Fruit fly (Drosophila melanogaster): Measurements from ENCODE around the gene CG13014.

The CG13014 gene

DNA sequence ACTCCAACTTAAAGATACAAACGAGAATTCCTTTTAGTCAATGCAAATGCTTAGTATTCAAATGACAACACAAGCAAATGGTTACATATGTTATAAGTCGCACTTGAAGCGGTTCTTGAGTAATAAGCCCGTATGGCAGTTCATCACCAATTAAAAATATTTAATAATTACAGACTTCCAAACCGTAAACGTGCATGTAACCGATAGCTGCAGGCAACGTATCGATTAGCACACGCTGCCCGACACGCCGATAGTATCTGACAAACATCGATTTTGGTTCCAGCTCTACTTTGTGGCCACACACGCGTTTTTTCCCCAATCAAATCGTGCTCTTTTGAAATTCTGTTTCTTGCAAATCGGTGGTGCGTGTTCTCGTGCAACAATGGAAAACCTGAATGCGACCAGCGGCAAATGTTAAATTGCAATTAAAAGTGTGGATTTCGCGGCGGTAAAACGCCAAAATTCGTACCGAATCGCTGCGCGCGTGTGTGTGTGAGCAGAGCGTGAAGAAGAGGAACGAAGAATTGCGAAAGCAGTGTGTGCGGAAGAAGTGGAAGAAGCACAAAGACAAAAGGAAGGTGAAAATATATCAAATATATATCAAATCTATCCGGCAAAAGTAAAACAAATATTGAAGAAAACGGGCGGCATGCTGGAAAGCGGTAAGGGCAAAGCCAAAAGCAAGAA lies 11.4 kb downstream of the CG13014 start, which contains the start of the genes CG9784 and Nup153 (continued):
- TF ChIP-seq CG4854 (GFP tag; optimal IDR thresholded peaks at IDR 0.05) (no peak), usp (GFP tag; optimal IDR thresholded peaks at IDR 0.05) (no peak), Stat92E (GFP tag; optimal IDR thresholded peaks at IDR 0.05) (no peak), Jarid2 (GFP tag; optimal IDR thresholded peaks at IDR 0.05) (no peak), Myb (GFP tag; optimal IDR thresholded peaks at IDR 0.05) (no peak), luna (GFP tag; optimal IDR thresholded peaks at IDR 0.05) (no peak), fd64A (GFP tag; optimal IDR thresholded peaks at IDR 0.05) (no peak), CG14050 (GFP tag; IDR thresholded peaks at IDR 0.05) (no peak), CG4282 (GFP tag; optimal IDR thresholded peaks at IDR 0.05) (no peak), CG14014 (GFP tag; IDR thresholded peaks at IDR 0.05) (no peak), CG2875 (GFP tag; optimal IDR thresholded peaks at IDR 0.05) (no peak), sc (optimal IDR thresholded peaks at IDR 0.05) (no peak), sc (GFP tag; optimal IDR thresholded peaks at IDR 0.05) (no peak), CoRest (tag; optimal IDR thresholded peaks at IDR 0.05) (no peak), Hand (GFP tag; optimal IDR thresholded peaks at IDR 0.05) (no peak), CG14965 (GFP tag; optimal IDR thresholded peaks at IDR 0.05; ENCODE audit: borderline replicate concordance) (no peak), amos (GFP tag; IDR thresholded peaks at IDR 0.05; ENCODE audit: partially characterized antibody) (peak; percentile 98), Fer2 (tag; optimal IDR thresholded peaks at IDR 0.05) (no peak), ems (GFP tag; optimal IDR thresholded peaks at IDR 0.05) (no peak), CG16815 (GFP tag; optimal IDR thresholded peaks at IDR 0.05) (no peak), zen2 (GFP tag; IDR thresholded peaks at IDR 0.05; ENCODE audit: partially characterized antibody) (peak; percentile 94), Mes4 (GFP tag; optimal IDR thresholded peaks at IDR 0.05) (no peak), trh (GFP tag; optimal IDR thresholded peaks at IDR 0.05) (no peak), CG13624 (GFP tag; optimal IDR thresholded peaks at IDR 0.05) (no peak), dm (GFP tag; optimal IDR thresholded peaks at IDR 0.05) (peak; percentile 79), jumu (GFP tag; optimal IDR thresholded peaks at IDR 0.05) (no peak), CG6791 (GFP tag; IDR thresholded peaks at IDR 0.05; ENCODE audit: partially characterized antibody) (peak; percentile 98), insv (GFP tag; optimal IDR thresholded peaks at IDR 0.05) (no peak), CG30431 (GFP tag; optimal IDR thresholded peaks at IDR 0.05) (no peak), tgo (GFP tag; IDR thresholded peaks at IDR 0.05) (no peak), unpg (GFP tag; optimal IDR thresholded peaks at IDR 0.05) (no peak), Ada2b (GFP tag; IDR thresholded peaks at IDR 0.05) (no peak), Mrtf (GFP tag; IDR thresholded peaks at IDR 0.05) (no peak), Ets65A (GFP tag) (peak; percentile 41), CG11456 (GFP tag; IDR thresholded peaks at IDR 0.05) (no peak), CG15011 (GFP tag; optimal IDR thresholded peaks at IDR 0.05) (no peak), CG7745 (tag; optimal IDR thresholded peaks at IDR 0.05) (no peak), rib (GFP tag; IDR thresholded peaks at IDR 0.05) (peak; percentile 51), CG12236 (GFP tag; optimal IDR thresholded peaks at IDR 0.05) (no peak), Xrp1 (GFP tag; IDR thresholded peaks at IDR 0.05) (no peak), NC2β (GFP tag; optimal IDR thresholded peaks at IDR 0.05) (no peak), crol (GFP tag; IDR thresholded peaks at IDR 0.05) (no peak), ttk (GFP tag; IDR thresholded peaks at IDR 0.05) (no peak), Rfx (GFP tag; IDR thresholded peaks at IDR 0.05) (peak; percentile 49), Atf6 (GFP tag; IDR thresholded peaks at IDR 0.05) (no peak), Hey (tag; optimal IDR thresholded peaks at IDR 0.05) (no peak), PHDP (tag; optimal IDR thresholded peaks at IDR 0.05) (no peak), dmrt99B (tag; optimal IDR thresholded peaks at IDR 0.05) (no peak), CG10431 (GFP tag; optimal IDR thresholded peaks at IDR 0.05) (no peak), Doc2 (GFP tag; IDR thresholded peaks at IDR 0.05) (no peak), CG2202 (tag; optimal IDR thresholded peaks at IDR 0.05) (no peak)

Data from whole organism, embryonic.